Worm (Caenorhabditis elegans) whole organism, young adult: ENCODE measurements around the gene crt-1.
"Not testable (repeated sequence)": the region's sequence is repeated elsewhere in the genome, so short reads cannot be mapped to it uniquely, and the experiment has no call there.

ENCODE experiments used
- K11D2.4 ChIP-seq: fragments of 200-800 bp; sonication (Bioruptor generic); IDR thresholded peaks from 2 replicates; pipeline ENCODE4 v1.3.6; 2022; ENCODE audit warnings: missing genetic modification reagents, missing genetic modification characterization, missing compliant biosample characterization
- T07F8.4 ChIP-seq: sonication (generic microtip); optimal IDR thresholded peaks from 2 replicates; lab custom pipeline; 2016; ENCODE audit warnings: mild to moderate bottlenecking, missing genetic modification characterization, moderate library complexity, missing compliant biosample characterization
- attf-5 ChIP-seq: fragments of 200-800 bp; sonication (Bioruptor generic); optimal IDR thresholded peaks from 2 replicates; lab custom pipeline; 2018; ENCODE audit warnings: mild to moderate bottlenecking, missing genetic modification characterization, missing compliant biosample characterization
- cebp-2 ChIP-seq: fragments of 200-800 bp; sonication (Bioruptor generic); IDR thresholded peaks from 2 replicates; pipeline ENCODE4 v1.3.6; 2022; ENCODE audit warnings: missing genetic modification characterization, missing compliant biosample characterization
- ets-4 ChIP-seq: fragments of 200-800 bp; sonication (Bioruptor generic); optimal IDR thresholded peaks from 2 replicates; lab custom pipeline; 2018; ENCODE audit warnings: mild to moderate bottlenecking, missing genetic modification characterization, missing compliant biosample characterization
- nhr-179 ChIP-seq: sonication (generic microtip); optimal IDR thresholded peaks from 2 replicates; lab custom pipeline; 2016; ENCODE audit warnings: mild to moderate bottlenecking, missing genetic modification characterization, missing compliant biosample characterization
- snpc-4 ChIP-seq, 5 experiments: fragments of 150-350 bp in 1 of 5; sonication (generic microtip) in 4 of 5; optimal IDR thresholded peaks; 2 replicates each; lab custom pipeline; 2014 to 2018; ENCODE audit warnings: missing genetic modification characterization in 5 of 5, missing biosample characterization in 3 of 5, antibody characterized with exemption in 2 of 5, mild to moderate bottlenecking in 2 of 5, missing compliant biosample characterization in 2 of 5, missing genotype in 2 of 5, moderate library complexity in 2 of 5, missing genetic modification reagents in 1 of 5

- not testable (repeated sequence) for TF ChIP-seq snpc-4 (GFP tag; optimal IDR thresholded peaks at IDR 0.05; lab: Kevin White, UChicago); snpc-4 (tag; optimal IDR thresholded peaks at IDR 0.05; lab: Kevin White, UChicago); K11D2.4 (GFP tag; lab: Robert Waterston, UW); T07F8.4 (tag; lab: Kevin White, UChicago); nhr-179 (tag; lab: Kevin White, UChicago); attf-5; ets-4 (GFP tag; lab: Kevin White, UChicago); cebp-2
Observed at ce11 chrV:6072190-6072589, 28.2 kb downstream of the crt-1 start.
